Fruit fly (Drosophila melanogaster): ENCODE data around the gene nst.

The nst gene

DNA sequence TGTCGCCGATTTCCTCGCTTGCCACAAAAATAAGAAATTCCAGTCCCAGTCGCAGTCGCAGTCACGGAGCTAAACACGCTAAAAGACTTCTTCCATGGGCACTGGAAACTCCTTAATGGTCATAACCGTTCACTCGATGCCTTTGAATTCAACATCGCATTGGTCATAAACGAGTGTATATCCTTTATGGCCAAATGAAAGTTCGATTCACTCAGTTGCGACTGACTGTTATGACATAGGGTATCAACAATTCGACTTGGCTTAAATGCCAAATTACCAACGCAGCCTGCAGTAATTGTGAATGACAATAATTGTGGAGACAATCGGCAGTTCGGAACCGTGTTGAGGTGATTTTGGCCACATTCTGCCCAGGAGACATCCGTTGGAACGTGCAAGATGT, 29.3 kb upstream of the nst start:
- no peak for TF ChIP-seq CG11762 (GFP tag; optimal IDR thresholded peaks at IDR 0.05; ENCODE audit: insufficient read depth)
- no peak for TF ChIP-seq Blimp-1 (GFP tag; optimal IDR thresholded peaks at IDR 0.05)
- peak; percentile 39 for TF ChIP-seq Met (GFP tag; optimal IDR thresholded peaks at IDR 0.05)
- peak; percentile 8 for TF ChIP-seq Hr39 (GFP tag; optimal IDR thresholded peaks at IDR 0.05)
- TF ChIP-seq OdsH (GFP tag; optimal IDR thresholded peaks at IDR 0.05): no peak
- TF ChIP-seq fd85E (GFP tag; optimal IDR thresholded peaks at IDR 0.05): no peak
- no peak for TF ChIP-seq CG32006 (GFP tag; optimal IDR thresholded peaks at IDR 0.05)
- no peak for TF ChIP-seq Ets96B (tag; optimal IDR thresholded peaks at IDR 0.05)
- TF ChIP-seq CG10631 (GFP tag; optimal IDR thresholded peaks at IDR 0.05): no peak
- TF ChIP-seq topi (GFP tag; optimal IDR thresholded peaks at IDR 0.05): peak; percentile 2
- TF ChIP-seq Eip78C (GFP tag): peak; percentile 72
- peak; percentile 70 for TF ChIP-seq svp (GFP tag)
- peak; percentile 24 for TF ChIP-seq lz (GFP tag; optimal IDR thresholded peaks at IDR 0.05)
- no peak for TF ChIP-seq pdm3 (GFP tag; optimal IDR thresholded peaks at IDR 0.05)
- peak; percentile 12 for TF ChIP-seq esn (GFP tag; optimal IDR thresholded peaks at IDR 0.05)
- no peak for TF ChIP-seq CG7368 (GFP tag; optimal IDR thresholded peaks at IDR 0.05)
- TF ChIP-seq spab (GFP tag; optimal IDR thresholded peaks at IDR 0.05): no peak
- no peak for TF ChIP-seq CG3032 (tag; optimal IDR thresholded peaks at IDR 0.05)
- no peak for TF ChIP-seq net (GFP tag; optimal IDR thresholded peaks at IDR 0.05)
- TF ChIP-seq Sox102F (GFP tag; optimal IDR thresholded peaks at IDR 0.05): peak; percentile 18
- TF ChIP-seq CG31627 (GFP tag; optimal IDR thresholded peaks at IDR 0.05): peak; percentile 8
- no peak for TF ChIP-seq CG16779 (tag; optimal IDR thresholded peaks at IDR 0.05)

DNA sequence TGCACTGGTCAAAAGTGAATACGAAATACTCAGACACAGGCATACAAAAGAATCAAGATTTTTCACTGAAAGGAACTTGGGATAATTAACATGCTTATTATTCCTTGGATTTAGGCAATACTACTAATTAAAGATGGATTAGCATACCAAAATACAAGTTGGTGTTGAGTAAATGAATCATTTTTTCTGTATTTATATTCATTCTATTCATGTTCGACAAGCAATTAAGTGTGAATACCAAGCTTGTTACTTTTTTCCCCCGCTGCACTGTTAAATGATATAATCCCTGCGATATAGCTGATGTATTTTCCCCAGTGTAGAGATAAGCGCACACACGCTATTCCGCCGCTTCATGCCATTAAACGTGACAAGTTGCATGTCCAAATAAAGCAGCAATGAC, 27.8 kb upstream of the nst start:
- TF ChIP-seq esn (GFP tag; optimal IDR thresholded peaks at IDR 0.05) (peak; percentile 84), CG34406 (GFP tag; optimal IDR thresholded peaks at IDR 0.05) (peak; percentile 72), CG11762 (GFP tag; optimal IDR thresholded peaks at IDR 0.05; ENCODE audit: insufficient read depth) (peak; percentile 45), acj6 (GFP tag; optimal IDR thresholded peaks at IDR 0.05) (peak; percentile 76), CG11294 (GFP tag; IDR thresholded peaks at IDR 0.05) (no peak), Hr39 (GFP tag; optimal IDR thresholded peaks at IDR 0.05) (peak; percentile 83), dsx (GFP tag; optimal IDR thresholded peaks at IDR 0.05; ENCODE audit: poor library complexity, severe bottlenecking) (peak; percentile 53), Sox15 (GFP tag; optimal IDR thresholded peaks at IDR 0.05) (peak; percentile 57), cyc (GFP tag; optimal IDR thresholded peaks at IDR 0.05) (peak; percentile 73), Ets21C (GFP tag; optimal IDR thresholded peaks at IDR 0.05) (peak; percentile 67), CG6276 (GFP tag; optimal IDR thresholded peaks at IDR 0.05) (no peak), Eip78C (GFP tag) (peak; percentile 90), spab (GFP tag; optimal IDR thresholded peaks at IDR 0.05) (peak; percentile 65), salr (GFP tag; optimal IDR thresholded peaks at IDR 0.05) (peak in 1 of 2 experiments; percentile 12), vri (GFP tag; optimal IDR thresholded peaks at IDR 0.05) (peak; percentile 49), CG6808 (GFP tag; optimal IDR thresholded peaks at IDR 0.05) (peak; percentile 67), CG32006 (GFP tag; optimal IDR thresholded peaks at IDR 0.05) (peak; percentile 61), CG6792 (GFP tag; optimal IDR thresholded peaks at IDR 0.05) (peak; percentile 61), CG4318 (GFP tag; optimal IDR thresholded peaks at IDR 0.05) (peak; percentile 5), eg (GFP tag; IDR thresholded peaks at IDR 0.05) (no peak), CG6163 (GFP tag; IDR thresholded peaks at IDR 0.05) (peak; percentile 23; the same call in 2 of the 3 replicates), Eip75B (GFP tag; optimal IDR thresholded peaks at IDR 0.05) (peak; percentile 69), CG8119 (GFP tag; IDR thresholded peaks at IDR 0.05) (peak; percentile 24; the same call in 1 of the 3 replicates), CG7368 (GFP tag; optimal IDR thresholded peaks at IDR 0.05) (peak; percentile 51), fkh (GFP tag; optimal IDR thresholded peaks at IDR 0.05) (no peak), CG10631 (GFP tag; optimal IDR thresholded peaks at IDR 0.05) (peak; percentile 62), Hr4 (GFP tag; optimal IDR thresholded peaks at IDR 0.05) (peak; percentile 49), fd59A (GFP tag; optimal IDR thresholded peaks at IDR 0.05) (peak; percentile 72), CG1621 (tag; optimal IDR thresholded peaks at IDR 0.05) (peak; percentile 48), fd85E (GFP tag; optimal IDR thresholded peaks at IDR 0.05) (peak; percentile 3), Met (GFP tag; optimal IDR thresholded peaks at IDR 0.05) (peak; percentile 84), achi (GFP tag; optimal IDR thresholded peaks at IDR 0.05) (peak; percentile 70), CG31627 (GFP tag; optimal IDR thresholded peaks at IDR 0.05) (peak; percentile 81), Ets96B (tag; optimal IDR thresholded peaks at IDR 0.05) (peak; percentile 69), dac (GFP tag; optimal IDR thresholded peaks at IDR 0.05) (no peak), OdsH (GFP tag; optimal IDR thresholded peaks at IDR 0.05) (peak; percentile 62), CG10669 (GFP tag; optimal IDR thresholded peaks at IDR 0.05) (peak; percentile 70), pdm3 (GFP tag; optimal IDR thresholded peaks at IDR 0.05) (peak; percentile 67), CG6854 (GFP tag; optimal IDR thresholded peaks at IDR 0.05) (no peak), net (GFP tag; optimal IDR thresholded peaks at IDR 0.05) (peak; percentile 57), Sox14 (GFP tag; optimal IDR thresholded peaks at IDR 0.05) (peak; percentile 74)
